Fruit fly (Drosophila melanogaster) whole organism, pupa: ENCODE results near the gene Srp19.
A peak's percentile ranks its signal among the peaks of the same experiment; 100 is the strongest.

Experiments
- CG10348 ChIP-seq: fragments of 200-800 bp; sonication (Bioruptor generic); IDR thresholded peaks from 2 replicates; pipeline ENCODE4 v1.3.6; 2022; ENCODE audit warnings: missing biosample characterization, missing genetic modification characterization
- CG12605 ChIP-seq: fragments of 200-800 bp; sonication (Bioruptor generic); IDR thresholded peaks from 2 replicates; pipeline ENCODE4 v1.3.6; 2022; ENCODE audit warnings: missing biosample characterization, missing genetic modification characterization
- CG13204 ChIP-seq: fragments of 200-800 bp; sonication (Bioruptor generic); optimal IDR thresholded peaks from 2 replicates; lab custom pipeline; 2018; ENCODE audit warnings: missing biosample characterization, mild to moderate bottlenecking, missing genetic modification characterization, moderate library complexity
- CG14655 ChIP-seq: fragments of 200-800 bp; sonication (Bioruptor generic); optimal IDR thresholded peaks from 3 replicates; lab custom pipeline; 2017; ENCODE audit warnings: mild to moderate bottlenecking, missing biosample characterization, missing genetic modification reagents, missing genetic modification characterization
- CG15710 ChIP-seq: fragments of 200-800 bp; sonication (Bioruptor generic); optimal IDR thresholded peaks from 2 replicates; lab custom pipeline; 2018; ENCODE audit warnings: missing biosample characterization, mild to moderate bottlenecking, missing genetic modification characterization, moderate library complexity
- CG17806 ChIP-seq: fragments of 200-800 bp; sonication (Bioruptor generic); optimal IDR thresholded peaks from 2 replicates; lab custom pipeline; 2018; ENCODE audit warnings: missing biosample characterization, mild to moderate bottlenecking, missing genetic modification characterization, moderate library complexity
- CG32121 ChIP-seq: fragments of 200-800 bp; sonication (Bioruptor generic); IDR thresholded peaks from 2 replicates; pipeline ENCODE4 v1.3.6; 2022; ENCODE audit warnings: missing biosample characterization, missing genetic modification characterization
- CG34367 ChIP-seq: fragments of 200-800 bp; sonication (Bioruptor generic); optimal IDR thresholded peaks from 2 replicates; lab custom pipeline; 2018; ENCODE audit warnings: missing biosample characterization, mild to moderate bottlenecking, missing genetic modification characterization
- CG4496 ChIP-seq: fragments of 200-800 bp; sonication (Bioruptor generic); IDR thresholded peaks from 3 replicates; pipeline ENCODE4 v1.3.6; 2022; ENCODE audit warnings: missing biosample characterization, missing genetic modification characterization
- CG8159 ChIP-seq: fragments of 200-800 bp; sonication (Bioruptor generic); optimal IDR thresholded peaks from 3 replicates; lab custom pipeline; 2018; ENCODE audit warnings: missing biosample characterization, mild to moderate bottlenecking, missing genetic modification characterization, moderate library complexity
- CG8301 ChIP-seq: fragments of 200-800 bp; sonication (Bioruptor generic); optimal IDR thresholded peaks from 2 replicates; lab custom pipeline; 2018; ENCODE audit warnings: missing biosample characterization, mild to moderate bottlenecking, missing genetic modification characterization
- CG9948 ChIP-seq: fragments of 200-800 bp; sonication (Bioruptor generic); optimal IDR thresholded peaks from 2 replicates; lab custom pipeline; 2018; ENCODE audit warnings: missing biosample characterization, mild to moderate bottlenecking, missing genetic modification characterization, moderate library complexity
- D1 ChIP-seq: fragments of 200-800 bp; sonication (Bioruptor generic); optimal IDR thresholded peaks from 2 replicates; lab custom pipeline; 2018; ENCODE audit warnings: missing biosample characterization, mild to moderate bottlenecking, missing genetic modification characterization, moderate library complexity
- EcR ChIP-seq: fragments of 200-800 bp; sonication (Bioruptor generic); optimal IDR thresholded peaks from 3 replicates; lab custom pipeline; 2019; ENCODE audit warnings: missing biosample characterization, missing genetic modification characterization, mild to moderate bottlenecking, moderate library complexity, missing genetic modification reagents
- Ets98B ChIP-seq: fragments of 200-800 bp; sonication (Bioruptor generic); IDR thresholded peaks from 2 replicates; pipeline ENCODE4 v1.3.6; 2022; ENCODE audit warnings: missing biosample characterization, missing genetic modification characterization
- Pif1A ChIP-seq: fragments of 200-800 bp; sonication (Bioruptor generic); optimal IDR thresholded peaks from 3 replicates; lab custom pipeline; 2016; ENCODE audit warnings: missing biosample characterization, missing genetic modification characterization
- Pif1B ChIP-seq: fragments of 200-800 bp; sonication (Bioruptor generic); optimal IDR thresholded peaks from 3 replicates; lab custom pipeline; 2016; ENCODE audit warnings: missing biosample characterization, missing genetic modification characterization
- Snoo ChIP-seq: fragments of 200-800 bp; sonication (Bioruptor generic); optimal IDR thresholded peaks from 3 replicates; lab custom pipeline; 2017; ENCODE audit warnings: missing biosample characterization, mild to moderate bottlenecking, missing genetic modification characterization, inconsistent platforms
- fd96Ca ChIP-seq: fragments of 200-800 bp; sonication (Bioruptor generic); IDR thresholded peaks from 3 replicates; pipeline ENCODE4 v1.3.6; 2022; ENCODE audit warnings: missing biosample characterization, missing genetic modification characterization
- gl ChIP-seq: fragments of 200-800 bp; sonication (Bioruptor generic); optimal IDR thresholded peaks from 2 replicates; lab custom pipeline; 2018; ENCODE audit warnings: missing biosample characterization, mild to moderate bottlenecking, missing genetic modification characterization
- rn ChIP-seq: fragments of 200-800 bp; sonication (Bioruptor generic); IDR thresholded peaks from 2 replicates; pipeline ENCODE4 v1.3.6; 2022; ENCODE audit warnings: missing biosample characterization, missing genetic modification characterization

Gene Srp19

DNA sequence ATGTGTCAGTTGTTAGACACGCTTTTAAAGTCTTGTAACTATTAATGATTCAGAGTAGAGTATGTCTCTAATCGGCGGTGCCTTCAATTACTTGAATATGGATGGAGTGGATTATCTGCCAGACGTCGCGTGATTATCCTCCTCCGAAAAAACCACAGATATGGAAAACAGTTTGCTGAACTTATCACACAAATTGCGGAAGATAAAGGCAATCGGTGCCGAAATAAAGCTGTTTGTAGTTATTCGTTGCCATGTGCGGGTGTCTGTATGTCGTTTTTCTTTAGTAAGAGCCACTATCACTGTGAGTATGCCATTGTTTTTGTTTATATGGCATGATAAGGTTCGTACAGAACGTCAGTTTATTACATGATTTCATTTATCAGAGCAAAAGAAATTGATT, 3.8 kb downstream of the Srp19 start:
- no peak for TF ChIP-seq CG8301 (tag; lab: Kevin White, UChicago)
- TF ChIP-seq rn (GFP tag; lab: Robert Waterston, UW), result no peak
- TF ChIP-seq CG15710 (tag; lab: Kevin White, UChicago), result no peak
- TF ChIP-seq CG34367 (tag; lab: Kevin White, UChicago), result no peak
- no peak for TF ChIP-seq CG12605
- no peak for TF ChIP-seq Pif1B (GFP tag; lab: Kevin White, UChicago)
- TF ChIP-seq, all 21 proteins: peak for 0

DNA sequence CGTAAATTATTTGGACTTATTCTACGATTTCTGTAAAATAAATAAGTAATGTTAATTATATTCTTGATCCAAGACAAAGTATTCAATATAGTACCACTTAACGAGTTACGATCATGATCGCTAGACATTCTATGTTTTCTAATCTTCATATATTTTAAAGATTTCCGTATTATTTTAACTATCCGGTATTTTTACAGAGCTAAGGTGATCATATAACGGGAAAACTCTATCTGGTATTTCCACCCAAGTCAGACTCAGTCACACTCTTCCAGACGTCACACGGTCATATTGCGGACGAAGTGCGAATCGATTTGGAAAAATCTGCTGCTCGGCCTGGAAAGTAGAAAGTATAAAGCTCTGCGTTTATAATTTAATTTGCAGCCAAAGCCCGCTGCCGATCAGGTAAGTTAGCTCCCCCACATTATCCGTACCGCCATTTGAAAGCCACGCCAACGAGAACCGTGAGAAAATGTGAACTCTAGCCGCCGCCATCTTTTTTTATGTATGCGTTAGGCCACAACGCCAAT, 8.6 kb downstream of the Srp19 start, which contains the start of the genes lark and eco:
Gene lark, plus strand, starts transcription at position 51 of the 527 bp plus-strand sequence.
Gene eco, minus strand, starts transcription at position 125 of the 527 bp plus-strand sequence.
- TF ChIP-seq CG4496 (GFP tag; lab: Robert Waterston, UW) (0 out of 3 replicates have a peak, but pooled peaks have one; percentile 9), CG13204 (no peak), CG34367 (tag; lab: Kevin White, UChicago) (peak; percentile 14), gl (tag; lab: Kevin White, UChicago) (peak; percentile 28), Snoo (tag; lab: Kevin White, UChicago) (no peak), CG15710 (tag; lab: Kevin White, UChicago) (no peak), EcR (GFP tag; lab: Kevin White, UChicago) (peak; percentile 18)

DNA sequence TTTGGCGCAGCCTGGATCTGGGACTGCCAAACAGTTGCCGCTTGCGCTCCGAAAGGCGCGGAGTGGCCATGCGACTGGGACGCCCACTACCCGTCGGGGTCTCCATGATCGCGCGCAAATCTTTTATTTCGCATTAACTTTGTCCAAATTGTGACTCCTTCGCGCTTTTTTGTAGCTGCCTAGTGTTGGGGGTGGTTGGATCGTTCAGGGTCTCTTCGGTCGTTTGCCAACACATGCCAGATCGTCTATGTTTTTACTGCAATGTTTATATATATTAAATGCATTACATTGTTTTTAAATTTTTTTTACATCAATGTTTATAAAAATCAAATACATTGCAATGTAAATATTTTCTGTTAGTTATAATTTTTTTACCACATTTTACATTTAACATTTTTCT, 9.0 kb downstream of the Srp19 start:
- no peak for TF ChIP-seq gl (tag; lab: Kevin White, UChicago)
- TF ChIP-seq fd96Ca (GFP tag; lab: Robert Waterston, UW), result no peak
- no peak for TF ChIP-seq CG8159 (tag; lab: Kevin White, UChicago)
- TF ChIP-seq rn (GFP tag; lab: Robert Waterston, UW), result no peak
- TF ChIP-seq EcR (GFP tag; lab: Kevin White, UChicago), result no peak
- no peak for TF ChIP-seq D1 (tag; lab: Kevin White, UChicago)
- TF ChIP-seq CG13204, result no peak
- TF ChIP-seq CG12605, result no peak
- no peak for TF ChIP-seq Pif1B (GFP tag; lab: Kevin White, UChicago)
- TF ChIP-seq CG9948, result no peak
- TF ChIP-seq CG4496 (GFP tag; lab: Robert Waterston, UW), result no peak
- no peak for TF ChIP-seq CG10348 (GFP tag; lab: Robert Waterston, UW)
- TF ChIP-seq CG32121, result no peak
- TF ChIP-seq Ets98B (GFP tag; lab: Robert Waterston, UW), result no peak

DNA sequence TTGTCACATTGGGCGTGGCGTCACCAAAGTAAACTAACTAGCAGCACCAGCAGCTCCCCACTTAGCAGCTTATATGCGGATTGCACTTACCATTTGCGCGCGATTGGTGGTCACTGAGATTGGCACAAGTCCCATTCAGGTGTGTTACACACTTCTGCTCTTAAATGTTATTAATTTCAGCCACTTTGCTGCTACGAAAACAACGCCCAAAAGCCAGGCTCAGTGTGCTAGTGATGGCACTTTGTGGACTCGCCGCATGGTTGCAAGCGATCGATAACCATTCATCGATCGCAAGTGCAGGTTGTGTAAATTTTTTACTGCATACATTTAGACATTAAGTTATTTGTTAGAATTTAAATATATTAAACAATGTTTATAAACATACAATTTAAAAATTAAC, 12.8 kb downstream of the Srp19 start, which contains the start of the genes wrm1 and wrm2:
Gene wrm1, minus strand, starts transcription at position 237 of the 400 bp plus-strand sequence.
Gene wrm2, minus strand, starts transcription at position 237 of the 400 bp plus-strand sequence.
- no peak for TF ChIP-seq Ets98B (GFP tag; lab: Robert Waterston, UW)
- no peak for TF ChIP-seq Snoo (tag; lab: Kevin White, UChicago)
- TF ChIP-seq CG13204, result no peak
- TF ChIP-seq rn (GFP tag; lab: Robert Waterston, UW), result no peak
- no peak for TF ChIP-seq Pif1B (GFP tag; lab: Kevin White, UChicago)
- 0 out of 3 replicates have a peak, but pooled peaks have one; percentile 16 for TF ChIP-seq CG4496 (GFP tag; lab: Robert Waterston, UW)

DNA sequence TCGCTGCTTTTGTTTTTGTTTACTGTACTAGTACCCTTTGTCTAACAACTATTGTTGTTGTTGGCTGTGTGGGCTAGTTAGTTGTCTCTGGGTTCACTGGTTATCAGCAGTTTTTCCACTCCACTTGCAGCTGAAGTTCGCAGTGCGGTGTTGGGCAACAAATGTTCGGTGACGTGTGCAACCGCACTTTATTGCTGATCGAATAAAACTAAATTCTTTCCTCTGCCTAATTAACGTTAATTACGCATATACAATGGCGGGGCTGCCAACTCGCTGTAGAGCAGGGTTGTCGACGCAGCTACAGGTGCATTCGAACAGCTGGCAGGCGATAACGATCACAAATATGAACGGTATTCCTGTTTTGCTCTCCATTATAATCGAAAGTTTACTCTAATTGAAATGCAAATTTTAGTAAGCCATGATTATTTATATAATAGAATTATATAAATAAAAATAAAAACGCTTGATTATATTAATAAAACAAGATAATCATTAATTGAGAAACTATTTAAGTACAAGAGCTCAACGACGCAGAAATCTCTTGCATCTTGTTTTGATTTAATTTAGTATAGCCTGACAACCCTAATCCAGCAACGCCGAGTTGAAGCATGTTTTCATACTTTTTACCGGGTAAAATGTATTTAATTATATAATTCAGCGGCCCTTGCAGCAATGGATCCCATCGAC, 19.1 kb downstream of the Srp19 start, which contains the start of the genes mrva, CG42307 and mus312:
Gene mrva, minus strand, starts transcription at position 276 of the 687 bp plus-strand sequence.
Gene CG42307, plus strand, starts transcription at position 566 of the 687 bp plus-strand sequence.
Gene mus312, plus strand, starts transcription at position 566 of the 687 bp plus-strand sequence.
- TF ChIP-seq CG9948 (peak; percentile 80), Ets98B (GFP tag; lab: Robert Waterston, UW) (peak; percentile 57), CG34367 (tag; lab: Kevin White, UChicago) (peak; percentile 73), rn (GFP tag; lab: Robert Waterston, UW) (no peak), CG17806 (tag; lab: Kevin White, UChicago) (peak; percentile 83), CG8159 (tag; lab: Kevin White, UChicago) (peak; percentile 89), gl (tag; lab: Kevin White, UChicago) (no peak), fd96Ca (GFP tag; lab: Robert Waterston, UW) (peak; percentile 23; the same call in 1 of the 3 replicates), CG15710 (tag; lab: Kevin White, UChicago) (peak; percentile 90), Snoo (tag; lab: Kevin White, UChicago) (peak; percentile 82), CG4496 (GFP tag; lab: Robert Waterston, UW) (peak; percentile 82), Pif1A (GFP tag; lab: Kevin White, UChicago) (no peak), CG12605 (peak; percentile 51; the same call in 1 of the 2 replicates), CG32121 (peak; percentile 79), CG14655 (GFP tag; lab: Kevin White, UChicago) (no peak), CG13204 (no peak), EcR (GFP tag; lab: Kevin White, UChicago) (peak; percentile 70)

DNA sequence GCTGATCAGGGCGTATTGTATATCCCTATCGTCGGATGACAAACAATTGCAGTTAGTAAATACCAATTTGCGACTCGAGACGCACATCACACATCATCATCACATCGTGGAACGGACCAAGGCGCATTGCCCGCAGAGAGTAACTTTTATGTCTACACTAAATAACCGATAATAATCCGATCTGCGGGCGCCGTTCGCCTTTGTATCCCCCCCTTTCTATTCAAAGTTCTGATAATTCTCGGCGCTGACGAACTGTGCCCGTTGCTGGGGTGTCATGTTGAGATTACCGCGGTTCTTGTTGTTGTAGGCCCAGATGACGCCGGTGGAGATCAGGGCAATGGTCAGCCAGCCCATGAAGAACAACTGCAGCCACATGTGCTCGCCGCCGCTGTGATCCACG, 21.2 kb downstream of the Srp19 start:
- TF ChIP-seq D1 (tag; lab: Kevin White, UChicago) (no peak), Ets98B (GFP tag; lab: Robert Waterston, UW) (no peak), CG13204 (no peak), CG34367 (tag; lab: Kevin White, UChicago) (no peak), Pif1B (GFP tag; lab: Kevin White, UChicago) (no peak), EcR (GFP tag; lab: Kevin White, UChicago) (peak; percentile 53), gl (tag; lab: Kevin White, UChicago) (no peak), CG12605 (no peak)
